Fruit fly (Drosophila melanogaster) whole organism, embryonic: Measurements from ENCODE around the gene Atg2.
A peak's percentile ranks its signal among the peaks of the same experiment; 100 is the strongest.

Experiments
- BtbVII ChIP-seq: fragments of 200-800 bp; sonication (Bioruptor generic); optimal IDR thresholded peaks from 3 replicates; lab custom pipeline; 2017; ENCODE audit warnings: missing biosample characterization, mild to moderate bottlenecking, missing genetic modification characterization
- CG10462 ChIP-seq: fragments of 200-800 bp; sonication (Bioruptor generic); optimal IDR thresholded peaks from 2 replicates; lab custom pipeline; 2016; ENCODE audit warnings: missing biosample characterization, missing genetic modification characterization
- CG10543 ChIP-seq: fragments of 200-800 bp; sonication (Bioruptor generic); optimal IDR thresholded peaks from 3 replicates; lab custom pipeline; 2017; ENCODE audit warnings: missing biosample characterization, mild to moderate bottlenecking, missing genetic modification characterization, moderate library complexity
- CG11504 ChIP-seq: fragments of 200-800 bp; sonication (Bioruptor generic); optimal IDR thresholded peaks from 3 replicates; lab custom pipeline; 2019; ENCODE audit warnings: missing biosample characterization, mild to moderate bottlenecking, missing genetic modification characterization, moderate library complexity
- CG11695 ChIP-seq: fragments of 200-800 bp; sonication (Bioruptor generic); IDR thresholded peaks from 3 replicates; pipeline ENCODE4 v1.3.6; 2022; ENCODE audit warnings: missing biosample characterization, missing genetic modification characterization
- CG15269 ChIP-seq: fragments of 200-800 bp; sonication (Bioruptor generic); optimal IDR thresholded peaks from 2 replicates; lab custom pipeline; 2018; ENCODE audit warnings: missing biosample characterization, mild to moderate bottlenecking, missing genetic modification characterization, moderate library complexity
- CG16779 ChIP-seq: fragments of 200-800 bp; sonication (Bioruptor generic); IDR thresholded peaks from 2 replicates; pipeline ENCODE4 v1.3.6; 2022; ENCODE audit warnings: missing biosample characterization, missing genetic modification characterization
- CG17328 ChIP-seq: fragments of 200-800 bp; sonication (Bioruptor generic); IDR thresholded peaks from 2 replicates; pipeline ENCODE4 v1.3.6; 2022; ENCODE audit warnings: missing biosample characterization, missing genetic modification characterization
- CG17359 ChIP-seq: fragments of 200-800 bp; sonication (Bioruptor generic); optimal IDR thresholded peaks from 3 replicates; lab custom pipeline; 2018; ENCODE audit warnings: missing biosample characterization, mild to moderate bottlenecking, missing genetic modification characterization, moderate library complexity
- CG17912 ChIP-seq: fragments of 200-800 bp; sonication (Bioruptor generic); optimal IDR thresholded peaks from 2 replicates; lab custom pipeline; 2018; ENCODE audit warnings: missing biosample characterization, mild to moderate bottlenecking, missing genetic modification characterization
- CG1832 ChIP-seq: fragments of 200-800 bp; sonication (Bioruptor generic); optimal IDR thresholded peaks from 2 replicates; lab custom pipeline; 2017; ENCODE audit warnings: missing biosample characterization, mild to moderate bottlenecking, missing genetic modification characterization, inconsistent platforms
- CG2712 ChIP-seq: fragments of 200-800 bp; optimal IDR thresholded peaks from 3 replicates; lab custom pipeline; 2019; ENCODE audit warnings: missing biosample characterization, mild to moderate bottlenecking, missing genetic modification characterization, moderate library complexity
- CG2875 ChIP-seq: fragments of 200-800 bp; sonication (Bioruptor generic); optimal IDR thresholded peaks from 2 replicates; lab custom pipeline; 2017; ENCODE audit warnings: missing biosample characterization, mild to moderate bottlenecking, missing genetic modification characterization, missing genetic modification reagents
- CG31388 ChIP-seq: fragments of 200-800 bp; sonication (Bioruptor generic); optimal IDR thresholded peaks from 2 replicates; lab custom pipeline; 2016; ENCODE audit warnings: missing biosample characterization, missing genetic modification characterization
- CG3407 ChIP-seq: fragments of 200-800 bp; sonication (Bioruptor generic); optimal IDR thresholded peaks from 2 replicates; lab custom pipeline; 2018; ENCODE audit warnings: missing biosample characterization, mild to moderate bottlenecking, missing genetic modification characterization
- CG3726 ChIP-seq: fragments of 200-800 bp; sonication (Bioruptor generic); IDR thresholded peaks from 3 replicates; pipeline ENCODE4, ENCODE4 v1.3.6; 2022; ENCODE audit warnings: missing biosample characterization, missing genetic modification characterization
- CG6272 ChIP-seq: fragments of 200-800 bp; sonication (Bioruptor generic); IDR thresholded peaks from 2 replicates; pipeline ENCODE4 v1.3.6; 2022; ENCODE audit warnings: missing biosample characterization, missing genetic modification characterization
- CG6765 ChIP-seq: fragments of 200-800 bp; sonication (Bioruptor generic); optimal IDR thresholded peaks from 3 replicates; lab custom pipeline; 2017; ENCODE audit warnings: missing biosample characterization, mild to moderate bottlenecking, missing genetic modification characterization
- CG7745 ChIP-seq: fragments of 200-800 bp; sonication (Bioruptor generic); optimal IDR thresholded peaks from 2 replicates; lab custom pipeline; 2018; ENCODE audit warnings: missing biosample characterization, mild to moderate bottlenecking, missing genetic modification characterization, moderate library complexity
- CG7786 ChIP-seq: fragments of 200-800 bp; sonication (Bioruptor generic); optimal IDR thresholded peaks from 2 replicates; lab custom pipeline; 2016; ENCODE audit warnings: missing biosample characterization, missing genetic modification characterization
- Dp ChIP-seq: fragments of 200-800 bp; sonication (Bioruptor generic); optimal IDR thresholded peaks from 2 replicates; lab custom pipeline; 2018; ENCODE audit warnings: missing biosample characterization, mild to moderate bottlenecking, missing genetic modification characterization, moderate library complexity
- HHEX ChIP-seq: fragments of 200-800 bp; sonication (Bioruptor generic); optimal IDR thresholded peaks from 3 replicates; lab custom pipeline; 2017; ENCODE audit warnings: missing biosample characterization, mild to moderate bottlenecking, missing genetic modification characterization, missing genetic modification reagents
- Lim3 ChIP-seq: fragments of 200-800 bp; sonication (Bioruptor generic); IDR thresholded peaks from 2 replicates; pipeline ENCODE4 v1.3.6; 2022; ENCODE audit warnings: missing biosample characterization, missing genetic modification characterization
- Meics ChIP-seq: fragments of 200-800 bp; sonication (Bioruptor generic); optimal IDR thresholded peaks from 2 replicates; lab custom pipeline; 2017; ENCODE audit warnings: missing biosample characterization, mild to moderate bottlenecking, missing genetic modification characterization
- Nf-YA ChIP-seq: fragments of 200-800 bp; sonication (Bioruptor generic); IDR thresholded peaks from 2 replicates; pipeline ENCODE4 v1.3.6; 2022; ENCODE audit warnings: missing biosample characterization, missing genetic modification characterization
- PHDP ChIP-seq: fragments of 200-800 bp; sonication (Bioruptor generic); optimal IDR thresholded peaks from 3 replicates; lab custom pipeline; 2018; ENCODE audit warnings: missing biosample characterization, mild to moderate bottlenecking, missing genetic modification characterization, moderate library complexity
- Rx ChIP-seq: fragments of 200-800 bp; sonication (Bioruptor generic); IDR thresholded peaks from 2 replicates; pipeline ENCODE4 v1.3.6; 2022; ENCODE audit warnings: missing biosample characterization, missing genetic modification characterization
- Sox102F ChIP-seq: fragments of 200-800 bp; sonication (Bioruptor generic); optimal IDR thresholded peaks from 2 replicates; lab custom pipeline; 2018; ENCODE audit warnings: missing biosample characterization, mild to moderate bottlenecking, missing genetic modification characterization, moderate library complexity
- ara ChIP-seq: fragments of 200-800 bp; sonication (Bioruptor generic); IDR thresholded peaks from 2 replicates; pipeline ENCODE4 v1.3.6; 2022; ENCODE audit warnings: missing biosample characterization, missing genetic modification characterization
- az2 ChIP-seq: fragments of 200-800 bp; sonication (Bioruptor generic); optimal IDR thresholded peaks from 3 replicates; lab custom pipeline; 2016; ENCODE audit warnings: missing biosample characterization, missing genetic modification characterization
- dimm ChIP-seq: fragments of 200-800 bp; sonication (Bioruptor generic); IDR thresholded peaks from 2 replicates; pipeline ENCODE4 v1.3.6; 2022; ENCODE audit warnings: missing biosample characterization, missing genetic modification characterization
- dmrt99B ChIP-seq: fragments of 200-800 bp; sonication (Bioruptor generic); optimal IDR thresholded peaks from 2 replicates; lab custom pipeline; 2018; ENCODE audit warnings: missing biosample characterization, mild to moderate bottlenecking, missing genetic modification characterization, moderate library complexity
- dysf ChIP-seq: fragments of 200-800 bp; sonication (Bioruptor generic); IDR thresholded peaks from 3 replicates; pipeline ENCODE4 v1.3.6; 2022; ENCODE audit warnings: missing biosample characterization, missing genetic modification characterization
- ewg ChIP-seq: fragments of 200-800 bp; sonication (Bioruptor generic); optimal IDR thresholded peaks from 3 replicates; lab custom pipeline; 2017; ENCODE audit warnings: mild to moderate bottlenecking, missing biosample characterization, missing genetic modification reagents, missing genetic modification characterization
- her ChIP-seq: fragments of 200-800 bp; sonication (Bioruptor generic); optimal IDR thresholded peaks from 2 replicates; lab custom pipeline; 2016; ENCODE audit warnings: missing biosample characterization, missing genetic modification characterization
- ind ChIP-seq: fragments of 200-800 bp; sonication (Bioruptor generic); optimal IDR thresholded peaks from 3 replicates; lab custom pipeline; 2016; ENCODE audit warnings: missing biosample characterization, missing genetic modification characterization
- inv ChIP-seq: fragments of 200-800 bp; sonication (Bioruptor generic); IDR thresholded peaks from 2 replicates; pipeline ENCODE4 v1.3.6; 2022; ENCODE audit warnings: missing biosample characterization, missing genetic modification characterization; ENCODE audit not compliant: partially characterized antibody
- lab ChIP-seq: fragments of 200-800 bp; sonication (Bioruptor generic); optimal IDR thresholded peaks from 3 replicates; lab custom pipeline; 2017; ENCODE audit warnings: missing biosample characterization, missing genetic modification characterization, mild to moderate bottlenecking, moderate library complexity, missing genetic modification reagents
- lbe ChIP-seq: fragments of 200-800 bp; sonication (Bioruptor generic); optimal IDR thresholded peaks from 2 replicates; lab custom pipeline; 2016; ENCODE audit warnings: missing biosample characterization, mild to moderate bottlenecking, missing genetic modification characterization
- lov ChIP-seq, 2 experiments: fragments of 200-800 bp in 1 of 2; fragments of >200 bp in 1 of 2; sonication (Bioruptor generic) in 1 of 2; IDR thresholded peaks in 1 of 2; optimal IDR thresholded peaks in 1 of 2; 2 replicates in 1 of 2; 3 replicates in 1 of 2; pipeline versions ENCODE4 v1.3.6 to Lab custom; 2017 to 2022; ENCODE audit warnings: missing biosample characterization in 1 of 2, missing genetic modification characterization in 1 of 2
- nmo ChIP-seq: fragments of 200-800 bp; sonication (Bioruptor generic); optimal IDR thresholded peaks from 2 replicates; lab custom pipeline; 2018; ENCODE audit warnings: missing biosample characterization, mild to moderate bottlenecking, missing genetic modification characterization, moderate library complexity
- nom ChIP-seq: fragments of 200-800 bp; sonication (Bioruptor generic); optimal IDR thresholded peaks from 2 replicates; lab custom pipeline; 2017; ENCODE audit warnings: missing biosample characterization, missing genetic modification characterization, mild to moderate bottlenecking, moderate library complexity, missing genetic modification reagents
- org-1 ChIP-seq: fragments of 200-800 bp; sonication (Bioruptor generic); optimal IDR thresholded peaks from 2 replicates; lab custom pipeline; 2017; ENCODE audit warnings: missing biosample characterization, missing genetic modification characterization
- pfk ChIP-seq: fragments of 200-800 bp; sonication (Bioruptor generic); optimal IDR thresholded peaks from 2 replicates; lab custom pipeline; 2018; ENCODE audit warnings: missing biosample characterization, mild to moderate bottlenecking, missing genetic modification characterization, moderate library complexity
- sna ChIP-seq: fragments of 200-800 bp; sonication (Bioruptor generic); IDR thresholded peaks from 2 replicates; pipeline ENCODE4 v1.3.6; 2022; ENCODE audit warnings: missing biosample characterization, missing genetic modification characterization; ENCODE audit not compliant: partially characterized antibody
- stc ChIP-seq: fragments of 200-800 bp; sonication (Bioruptor generic); IDR thresholded peaks from 2 replicates; pipeline ENCODE4 v1.3.6; 2022; ENCODE audit warnings: missing biosample characterization, missing genetic modification characterization
- tio ChIP-seq: fragments of 200-800 bp; sonication (Bioruptor generic); optimal IDR thresholded peaks from 2 replicates; lab custom pipeline; 2017; ENCODE audit warnings: missing biosample characterization, missing genetic modification characterization, inconsistent platforms
- wor ChIP-seq: fragments of 200-800 bp; sonication (Bioruptor generic); IDR thresholded peaks from 2 replicates; pipeline ENCODE4 v1.3.6; 2022; ENCODE audit warnings: missing biosample characterization, missing genetic modification characterization
- zfh1 ChIP-seq: fragments of 200-800 bp; sonication (Bioruptor generic); IDR thresholded peaks from 3 replicates; pipeline ENCODE4 v1.3.6; 2022; ENCODE audit warnings: missing biosample characterization, missing genetic modification characterization

The Atg2 gene

dm6 chr3L:2822955-2823354 lies 48.8 kb downstream of the Atg2 start (continued):
- TF ChIP-seq CG6272 (GFP tag; lab: Robert Waterston, UW) (peak; percentile 70; the same call in 1 of the 2 replicates), dmrt99B (peak; percentile 16), CG15269 (tag; lab: Kevin White, UChicago) (peak; percentile 4), Dp (no peak), CG11695 (peak; percentile 58; the same call in 2 of the 3 replicates), wor (GFP tag; lab: Robert Waterston, UW) (0 out of 2 replicates have a peak, but pooled peaks have one; percentile 31), zfh1 (peak; percentile 64; the same call in 1 of the 3 replicates), CG6765 (peak; percentile 11), CG16779 (GFP tag; lab: Robert Waterston, UW) (no peak), org-1 (peak; percentile 26), lab (peak; percentile 84), CG2875 (GFP tag; lab: Kevin White, UChicago) (no peak), dysf (GFP tag; lab: Robert Waterston, UW) (peak; percentile 59; the same call in 2 of the 3 replicates), sna (GFP tag; lab: Robert Waterston, UW) (no peak), stc (GFP tag; lab: Robert Waterston, UW) (peak; percentile 55; the same call in 1 of the 2 replicates), BtbVII (GFP tag; lab: Kevin White, UChicago) (peak; percentile 42), inv (GFP tag; lab: Robert Waterston, UW) (no peak), CG11504 (peak; percentile 62), nmo (peak; percentile 3), PHDP (peak; percentile 20), lbe (GFP tag; lab: Kevin White, UChicago) (peak; percentile 42), Sox102F (GFP tag; lab: Kevin White, UChicago) (peak; percentile 49), Meics (GFP tag; lab: Kevin White, UChicago) (peak; percentile 52), Nf-YA (GFP tag; lab: Robert Waterston, UW) (0 out of 2 replicates have a peak, but pooled peaks have one; percentile 29), CG3726 (GFP tag; lab: Robert Waterston, UW) (0 out of 3 replicates have a peak, but pooled peaks have one; percentile 40), ewg (GFP tag; lab: Kevin White, UChicago) (no peak), Rx (GFP tag; lab: Robert Waterston, UW) (peak; percentile 35; the same call in 1 of the 2 replicates), CG17359 (peak; percentile 59), CG7745 (tag; lab: Kevin White, UChicago) (no peak), az2 (GFP tag; lab: Kevin White, UChicago) (no peak), CG1832 (GFP tag; lab: Kevin White, UChicago) (no peak), nom (peak; percentile 55), her (peak; percentile 6), tio (peak; percentile 2), ind (GFP tag; lab: Kevin White, UChicago) (peak; percentile 44), CG10462 (GFP tag; lab: Kevin White, UChicago) (no peak), lov (optimal IDR thresholded peaks at IDR 0.05; lab: Kevin White, UChicago) (no peak), lov (GFP tag; IDR thresholded peaks at IDR 0.05; lab: Robert Waterston, UW) (no peak), CG17912 (no peak), CG2712 (tag; lab: Kevin White, UChicago) (peak; percentile 66), pfk (GFP tag; lab: Kevin White, UChicago) (no peak), HHEX (GFP tag; lab: Kevin White, UChicago) (peak; percentile 26), dimm (GFP tag; lab: Robert Waterston, UW) (no peak), CG3407 (GFP tag; lab: Kevin White, UChicago) (peak; percentile 11), Lim3 (GFP tag; lab: Robert Waterston, UW) (no peak), CG17328 (GFP tag; lab: Robert Waterston, UW) (peak; percentile 31; the same call in 1 of the 2 replicates), CG7786 (GFP tag; lab: Kevin White, UChicago) (peak; percentile 30), CG31388 (no peak), CG10543 (GFP tag; lab: Kevin White, UChicago) (no peak), ara (peak; percentile 65)
